Worm (Caenorhabditis elegans) whole organism, mixed stage, embryonic: ENCODE measurements around the gene srt-52.

Experiments used
- M03D4.4 ChIP-seq: sonication (generic microtip); optimal IDR thresholded peaks from 2 replicates; lab custom pipeline; 2017; ENCODE audit warnings: mild to moderate bottlenecking, missing genetic modification characterization, missing compliant biosample characterization
- bed-3 ChIP-seq: fragments of 200-800 bp; sonication (Bioruptor generic); optimal IDR thresholded peaks from 3 replicates; lab custom pipeline; 2018; ENCODE audit warnings: mild to moderate bottlenecking, missing genetic modification characterization, moderate library complexity, missing compliant biosample characterization
- blmp-1 ChIP-seq: fragments of 150-350 bp; optimal IDR thresholded peaks from 2 replicates; lab custom pipeline; 2014; ENCODE audit warnings: missing biosample characterization, missing genetic modification characterization
- ceh-39 ChIP-seq: fragments of 150-350 bp; optimal IDR thresholded peaks from 2 replicates; lab custom pipeline; 2014; ENCODE audit warnings: missing biosample characterization, missing genetic modification characterization
- ceh-83 ChIP-seq: fragments of 200-800 bp; sonication (Bioruptor generic); optimal IDR thresholded peaks from 2 replicates; lab custom pipeline; 2018; ENCODE audit warnings: mild to moderate bottlenecking, missing genetic modification characterization, missing compliant biosample characterization
- ces-1 ChIP-seq: fragments of 150-350 bp; optimal IDR thresholded peaks from 2 replicates; lab custom pipeline; 2014; ENCODE audit warnings: missing biosample characterization, missing genetic modification reagents, missing genetic modification characterization
- cnd-1 ChIP-seq: fragments of 200-800 bp; sonication (Bioruptor generic); optimal IDR thresholded peaks from 2 replicates; lab custom pipeline; 2018; ENCODE audit warnings: mild to moderate bottlenecking, missing genetic modification characterization, missing compliant biosample characterization
- drap-1 ChIP-seq: fragments of 200-800 bp; sonication (Bioruptor generic); optimal IDR thresholded peaks from 3 replicates; lab custom pipeline; 2018; ENCODE audit warnings: mild to moderate bottlenecking, missing genetic modification characterization, missing compliant biosample characterization
- elt-1 ChIP-seq: sonication (generic microtip); optimal IDR thresholded peaks from 2 replicates; lab custom pipeline; 2017; ENCODE audit warnings: missing genetic modification characterization, mild to moderate bottlenecking, missing compliant biosample characterization, antibody characterized with exemption, moderate library complexity, borderline replicate concordance; ENCODE audit not compliant: insufficient read depth
- elt-3 ChIP-seq: fragments of 150-350 bp; optimal IDR thresholded peaks from 2 replicates; lab custom pipeline; 2014; ENCODE audit warnings: missing biosample characterization, missing genetic modification characterization
- flh-1 ChIP-seq: fragments of 200-800 bp; sonication (Bioruptor generic); optimal IDR thresholded peaks from 2 replicates; lab custom pipeline; 2018; ENCODE audit warnings: mild to moderate bottlenecking, missing genetic modification characterization, moderate library complexity, missing compliant biosample characterization
- ham-2 ChIP-seq: fragments of 200-800 bp; sonication (Bioruptor generic); optimal IDR thresholded peaks from 2 replicates; lab custom pipeline; 2018; ENCODE audit warnings: mild to moderate bottlenecking, missing genetic modification characterization, missing compliant biosample characterization
- hlh-1 ChIP-seq: fragments of 150-350 bp; optimal IDR thresholded peaks from 2 replicates; lab custom pipeline; 2014; ENCODE audit warnings: missing biosample characterization, missing genetic modification reagents, missing genetic modification characterization
- lin-13 ChIP-seq: fragments of 150-350 bp; optimal IDR thresholded peaks from 2 replicates; lab custom pipeline; 2014; ENCODE audit warnings: missing biosample characterization, missing genetic modification characterization
- lsy-2 ChIP-seq: fragments of 150-350 bp; optimal IDR thresholded peaks from 2 replicates; lab custom pipeline; 2014; ENCODE audit warnings: missing biosample characterization, missing genetic modification characterization
- mab-5 ChIP-seq: fragments of 150-350 bp; optimal IDR thresholded peaks from 2 replicates; lab custom pipeline; 2014; ENCODE audit warnings: missing biosample characterization, missing genetic modification characterization
- mep-1 ChIP-seq: fragments of 150-350 bp; optimal IDR thresholded peaks from 2 replicates; lab custom pipeline; 2017; ENCODE audit warnings: missing biosample characterization, missing genetic modification reagents, missing genetic modification characterization, inconsistent platforms
- mls-2 ChIP-seq: sonication (generic microtip); optimal IDR thresholded peaks from 2 replicates; lab custom pipeline; 2016; ENCODE audit warnings: mild to moderate bottlenecking, missing genetic modification characterization, moderate library complexity, missing compliant biosample characterization
- nhr-2 ChIP-seq: fragments of 150-350 bp; optimal IDR thresholded peaks from 2 replicates; lab custom pipeline; 2014; ENCODE audit warnings: missing biosample characterization, missing genetic modification characterization
- nhr-76 ChIP-seq: sonication (generic microtip); optimal IDR thresholded peaks from 2 replicates; lab custom pipeline; 2017; ENCODE audit warnings: missing biosample characterization, missing genetic modification characterization
- pha-4 ChIP-seq: fragments of 150-350 bp; optimal IDR thresholded peaks from 2 replicates; lab custom pipeline; 2018; ENCODE audit warnings: missing biosample characterization, missing genetic modification reagents, missing genetic modification characterization
- sem-2 ChIP-seq: fragments of 200-800 bp; sonication (Bioruptor generic); optimal IDR thresholded peaks from 2 replicates; lab custom pipeline; 2018; ENCODE audit warnings: mild to moderate bottlenecking, missing genetic modification characterization, missing compliant biosample characterization
- snpc-4 ChIP-seq: fragments of 150-350 bp; optimal IDR thresholded peaks from 2 replicates; lab custom pipeline; 2014; ENCODE audit warnings: missing biosample characterization, missing genetic modification characterization
- sptf-1 ChIP-seq: sonication (generic microtip); optimal IDR thresholded peaks from 2 replicates; lab custom pipeline; 2017; ENCODE audit warnings: mild to moderate bottlenecking, missing genetic modification characterization, moderate library complexity, missing compliant biosample characterization
- tbx-8 ChIP-seq: fragments of 200-800 bp; sonication (Bioruptor generic); optimal IDR thresholded peaks from 2 replicates; lab custom pipeline; 2018; ENCODE audit warnings: mild to moderate bottlenecking, missing genetic modification characterization, moderate library complexity, missing compliant biosample characterization
- unc-120 ChIP-seq: sonication (generic microtip); optimal IDR thresholded peaks from 2 replicates; lab custom pipeline; 2017; ENCODE audit warnings: missing genetic modification characterization, missing compliant biosample characterization; ENCODE audit not compliant: poor library complexity, severe bottlenecking
- unc-39 ChIP-seq: fragments of 150-350 bp; optimal IDR thresholded peaks from 2 replicates; lab custom pipeline; 2014; ENCODE audit warnings: missing biosample characterization, missing genetic modification characterization
- unc-62 ChIP-seq: fragments of 150-350 bp; optimal IDR thresholded peaks from 2 replicates; lab custom pipeline; 2014; ENCODE audit warnings: missing biosample characterization, missing genetic modification reagents, missing genetic modification characterization
- zip-8 ChIP-seq: fragments of 150-350 bp; optimal IDR thresholded peaks from 2 replicates; lab custom pipeline; 2014; ENCODE audit warnings: missing biosample characterization, missing genetic modification characterization
- ztf-11 ChIP-seq: fragments of 150-350 bp; optimal IDR thresholded peaks from 2 replicates; lab custom pipeline; 2014; ENCODE audit warnings: missing biosample characterization, missing genetic modification characterization

Gene srt-52

ce11 chrV:37729-38128, 18.1 kb downstream of the srt-52 start:
- TF ChIP-seq sptf-1 (tag; lab: Kevin White, UChicago): no peak
- no peak for TF ChIP-seq mep-1 (tag; lab: Kevin White, UChicago)
- no peak for TF ChIP-seq unc-120 (tag; lab: Kevin White, UChicago)
- no peak for TF ChIP-seq mab-5 (tag; lab: Kevin White, UChicago)
- no peak for TF ChIP-seq mls-2 (tag; lab: Kevin White, UChicago)
- no peak for TF ChIP-seq ces-1

ce11 chrV:29823-30222, 26.0 kb downstream of the srt-52 start:
- TF ChIP-seq zip-8: no peak
- TF ChIP-seq drap-1 (GFP tag; lab: Kevin White, UChicago): no peak
- no peak for TF ChIP-seq mls-2 (tag; lab: Kevin White, UChicago)
- TF ChIP-seq unc-62: no peak
- no peak for TF ChIP-seq unc-120 (tag; lab: Kevin White, UChicago)
- no peak for TF ChIP-seq hlh-1 (tag; lab: Kevin White, UChicago)
- no peak for TF ChIP-seq sptf-1 (tag; lab: Kevin White, UChicago)
- TF ChIP-seq elt-3 (tag; lab: Kevin White, UChicago): no peak
- no peak for TF ChIP-seq tbx-8 (GFP tag; lab: Kevin White, UChicago)
- no peak for TF ChIP-seq ceh-39 (tag; lab: Kevin White, UChicago)
- no peak for TF ChIP-seq bed-3 (GFP tag; lab: Kevin White, UChicago)
- no peak for TF ChIP-seq ceh-83 (GFP tag; lab: Kevin White, UChicago)
- no peak for TF ChIP-seq mab-5 (tag; lab: Kevin White, UChicago)
- no peak for TF ChIP-seq sem-2 (GFP tag; lab: Kevin White, UChicago)
- TF ChIP-seq pha-4 (tag; lab: Kevin White, UChicago): no peak
- no peak for TF ChIP-seq ztf-11
- TF ChIP-seq snpc-4 (tag; lab: Kevin White, UChicago): no peak
- no peak for TF ChIP-seq ham-2
- TF ChIP-seq M03D4.4 (tag; lab: Kevin White, UChicago): no peak

ce11 chrV:28270-28669, 27.6 kb downstream of the srt-52 start:
- no peak for TF ChIP-seq unc-39 (tag; lab: Kevin White, UChicago)
- no peak for TF ChIP-seq mab-5 (tag; lab: Kevin White, UChicago)
- no peak for TF ChIP-seq hlh-1 (tag; lab: Kevin White, UChicago)
- no peak for TF ChIP-seq elt-1 (tag; lab: Kevin White, UChicago)
- TF ChIP-seq pha-4 (tag; lab: Kevin White, UChicago): no peak

DNA sequence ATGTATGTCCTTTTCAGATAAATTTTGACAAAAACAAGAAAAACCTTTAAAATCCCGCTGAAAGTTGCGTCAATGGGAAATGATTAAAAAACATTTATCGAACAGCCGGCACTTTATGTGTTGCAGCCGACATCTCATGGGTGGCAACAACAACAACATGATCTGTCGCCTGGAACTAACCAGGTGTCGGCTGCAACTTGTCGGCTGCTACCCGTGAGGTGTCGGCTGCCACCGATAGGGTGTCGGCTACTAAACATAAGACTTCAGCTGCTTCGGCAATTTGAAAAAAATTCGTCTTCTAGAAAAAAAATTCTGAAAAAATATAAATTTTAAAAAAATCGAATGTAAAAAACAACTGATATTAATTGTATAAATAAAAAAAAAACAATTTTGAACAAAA, 28.2 kb downstream of the srt-52 start:
- no peak for TF ChIP-seq ceh-83 (GFP tag; lab: Kevin White, UChicago)
- TF ChIP-seq sptf-1 (tag; lab: Kevin White, UChicago): no peak
- TF ChIP-seq unc-62: no peak
- TF ChIP-seq bed-3 (GFP tag; lab: Kevin White, UChicago): no peak
- no peak for TF ChIP-seq hlh-1 (tag; lab: Kevin White, UChicago)
- no peak for TF ChIP-seq lsy-2 (tag; lab: Kevin White, UChicago)
- no peak for TF ChIP-seq drap-1 (GFP tag; lab: Kevin White, UChicago)
- no peak for TF ChIP-seq snpc-4 (tag; lab: Kevin White, UChicago)
- TF ChIP-seq flh-1 (GFP tag; lab: Kevin White, UChicago): no peak
- no peak for TF ChIP-seq lin-13 (tag; lab: Kevin White, UChicago)
- no peak for TF ChIP-seq blmp-1 (tag; lab: Kevin White, UChicago)
- no peak for TF ChIP-seq ces-1

ce11 chrV:24181-24580, 31.7 kb downstream of the srt-52 start:
- TF ChIP-seq mab-5 (tag; lab: Kevin White, UChicago): no peak
- TF ChIP-seq nhr-76 (tag; lab: Kevin White, UChicago): no peak
- TF ChIP-seq tbx-8 (GFP tag; lab: Kevin White, UChicago): no peak
- no peak for TF ChIP-seq bed-3 (GFP tag; lab: Kevin White, UChicago)
- no peak for TF ChIP-seq nhr-2 (tag; lab: Kevin White, UChicago)
- no peak for TF ChIP-seq cnd-1 (tag; lab: Kevin White, UChicago)
- no peak for TF ChIP-seq M03D4.4 (tag; lab: Kevin White, UChicago)
